Worm (Caenorhabditis elegans) whole organism, L3 larva: ENCODE measurements around the gene H29C22.1.

ENCODE experiments used
- R02D3.7 ChIP-seq: fragments of 150-350 bp; optimal IDR thresholded peaks from 2 replicates; lab custom pipeline; 2014; ENCODE audit warnings: missing biosample characterization, missing genetic modification characterization
- ZK546.5 ChIP-seq: sonication (generic microtip); optimal IDR thresholded peaks from 2 replicates; lab custom pipeline; 2017; ENCODE audit warnings: missing biosample characterization, missing genetic modification characterization
- aly-2 ChIP-seq: fragments of 150-350 bp; optimal IDR thresholded peaks from 2 replicates; lab custom pipeline; 2014; ENCODE audit warnings: missing biosample characterization, missing genetic modification characterization
- ceh-16 ChIP-seq: sonication (generic microtip); optimal IDR thresholded peaks from 2 replicates; lab custom pipeline; 2017; ENCODE audit warnings: missing biosample characterization, missing genetic modification characterization
- ceh-28 ChIP-seq: fragments of 150-350 bp; optimal IDR thresholded peaks from 2 replicates; lab custom pipeline; 2014; ENCODE audit warnings: missing biosample characterization, missing genetic modification reagents, missing genetic modification characterization
- ceh-82 ChIP-seq: fragments of 150-350 bp; optimal IDR thresholded peaks from 2 replicates; lab custom pipeline; 2014; ENCODE audit warnings: missing biosample characterization, missing genetic modification characterization
- ceh-9 ChIP-seq: sonication (generic microtip); optimal IDR thresholded peaks from 2 replicates; lab custom pipeline; 2018; ENCODE audit warnings: missing biosample characterization, missing genetic modification characterization
- daf-12 ChIP-seq: fragments of 150-350 bp; optimal IDR thresholded peaks from 2 replicates; lab custom pipeline; 2014; ENCODE audit warnings: missing biosample characterization, missing genetic modification reagents, missing genetic modification characterization
- egl-27 ChIP-seq: sonication (generic microtip); optimal IDR thresholded peaks from 4 replicates; lab custom pipeline; 2017; ENCODE audit warnings: missing biosample characterization, missing genetic modification reagents, missing genetic modification characterization
- egl-5 ChIP-seq: fragments of 150-350 bp; optimal IDR thresholded peaks from 2 replicates; lab custom pipeline; 2017; ENCODE audit warnings: missing biosample characterization, missing genetic modification reagents, missing genetic modification characterization, inconsistent platforms
- elt-1 ChIP-seq: fragments of 150-350 bp; optimal IDR thresholded peaks from 2 replicates; lab custom pipeline; 2014; ENCODE audit warnings: missing biosample characterization, missing genetic modification characterization
- elt-2 ChIP-seq: sonication (generic microtip); optimal IDR thresholded peaks from 2 replicates; lab custom pipeline; 2016; ENCODE audit warnings: missing genetic modification reagents, mild to moderate bottlenecking, missing genetic modification characterization, missing compliant biosample characterization
- elt-3 ChIP-seq, 3 experiments: fragments of 150-350 bp in 1 of 3; sonication (generic microtip) in 2 of 3; optimal IDR thresholded peaks; 2 replicates in 2 of 3; 4 replicates in 1 of 3; lab custom pipeline; 2014 to 2017; ENCODE audit warnings: missing biosample characterization in 3 of 3, missing genetic modification characterization in 3 of 3
- eor-1 ChIP-seq, 2 experiments: fragments of 150-350 bp; optimal IDR thresholded peaks; 2 replicates each; lab custom pipeline; 2014 to 2018; ENCODE audit warnings: missing biosample characterization in 2 of 2, missing genetic modification characterization in 2 of 2
- fkh-2 ChIP-seq: fragments of 150-350 bp; optimal IDR thresholded peaks from 2 replicates; lab custom pipeline; 2014; ENCODE audit warnings: missing biosample characterization, missing genetic modification reagents, missing genetic modification characterization
- fos-1 ChIP-seq: fragments of 150-350 bp; optimal IDR thresholded peaks from 2 replicates; lab custom pipeline; 2014; ENCODE audit warnings: missing biosample characterization, missing genetic modification characterization
- hmg-11 ChIP-seq: sonication (generic microtip); optimal IDR thresholded peaks from 2 replicates; lab custom pipeline; 2016; ENCODE audit warnings: missing genetic modification characterization, missing compliant biosample characterization
- jun-1 ChIP-seq: fragments of 150-350 bp; optimal IDR thresholded peaks from 2 replicates; lab custom pipeline; 2014; ENCODE audit warnings: missing biosample characterization, missing genetic modification reagents, missing genetic modification characterization
- lin-15B ChIP-seq: fragments of 150-350 bp; optimal IDR thresholded peaks from 2 replicates; lab custom pipeline; 2014; ENCODE audit warnings: missing biosample characterization, missing genetic modification characterization
- lin-39 ChIP-seq: fragments of 150-350 bp; optimal IDR thresholded peaks from 2 replicates; lab custom pipeline; 2018; ENCODE audit warnings: missing biosample characterization, missing genetic modification reagents, missing genetic modification characterization
- lsy-12 ChIP-seq: sonication (generic microtip); optimal IDR thresholded peaks from 2 replicates; lab custom pipeline; 2016; ENCODE audit warnings: mild to moderate bottlenecking, missing genetic modification characterization, missing compliant biosample characterization
- mml-1 ChIP-seq: fragments of 150-350 bp; sonication (generic microtip); optimal IDR thresholded peaks from 3 replicates; lab custom pipeline; 2014; ENCODE audit warnings: missing biosample characterization, missing genetic modification characterization
- nfya-1 ChIP-seq: sonication (generic microtip); optimal IDR thresholded peaks from 2 replicates; lab custom pipeline; 2017; ENCODE audit warnings: missing genetic modification characterization, mild to moderate bottlenecking, missing compliant biosample characterization, antibody characterized with exemption, moderate library complexity; ENCODE audit not compliant: insufficient read depth
- nhr-23 ChIP-seq: fragments of 150-350 bp; optimal IDR thresholded peaks from 2 replicates; lab custom pipeline; 2014; ENCODE audit warnings: missing biosample characterization, missing genetic modification reagents, missing genetic modification characterization
- nhr-25 ChIP-seq: sonication (generic microtip); optimal IDR thresholded peaks from 2 replicates; lab custom pipeline; 2017; ENCODE audit warnings: missing biosample characterization, missing genetic modification characterization
- nhr-43 ChIP-seq: sonication (generic microtip); optimal IDR thresholded peaks from 2 replicates; lab custom pipeline; 2016; ENCODE audit warnings: mild to moderate bottlenecking, missing genetic modification characterization, missing compliant biosample characterization; ENCODE audit not compliant: poor library complexity, severe bottlenecking
- nhr-76 ChIP-seq: fragments of 150-350 bp; sonication (generic microtip); optimal IDR thresholded peaks from 5 replicates; lab custom pipeline; 2014; ENCODE audit warnings: missing biosample characterization, missing genetic modification characterization
- nhr-77 ChIP-seq: fragments of 150-350 bp; optimal IDR thresholded peaks from 2 replicates; lab custom pipeline; 2014; ENCODE audit warnings: missing biosample characterization, missing genetic modification characterization
- pha-4 ChIP-seq: fragments of 150-350 bp; optimal IDR thresholded peaks from 2 replicates; lab custom pipeline; 2014; ENCODE audit warnings: missing biosample characterization, missing genetic modification reagents, missing genetic modification characterization
- pqm-1 ChIP-seq: fragments of 150-350 bp; optimal IDR thresholded peaks from 2 replicates; lab custom pipeline; 2017; ENCODE audit warnings: missing biosample characterization, missing genetic modification characterization, inconsistent platforms
- sea-2 ChIP-seq: fragments of 150-350 bp; sonication (generic microtip); optimal IDR thresholded peaks from 4 replicates; lab custom pipeline; 2014; ENCODE audit warnings: missing biosample characterization, missing genetic modification reagents, missing genetic modification characterization
- skn-1 ChIP-seq: fragments of 150-350 bp; optimal IDR thresholded peaks from 2 replicates; lab custom pipeline; 2014; ENCODE audit warnings: missing biosample characterization, missing genetic modification characterization
- tbx-2 ChIP-seq: sonication (generic microtip); optimal IDR thresholded peaks from 2 replicates; lab custom pipeline; 2016; ENCODE audit warnings: mild to moderate bottlenecking, missing genetic modification characterization, missing compliant biosample characterization
- unc-39 ChIP-seq: sonication (generic microtip); optimal IDR thresholded peaks from 4 replicates; lab custom pipeline; 2017; ENCODE audit warnings: missing biosample characterization, missing genetic modification characterization
- zag-1 ChIP-seq: fragments of 150-350 bp; optimal IDR thresholded peaks from 2 replicates; lab custom pipeline; 2014; ENCODE audit warnings: missing biosample characterization, missing genetic modification characterization
- ztf-11 ChIP-seq: fragments of 150-350 bp; optimal IDR thresholded peaks from 2 replicates; lab custom pipeline; 2014; ENCODE audit warnings: missing biosample characterization, missing genetic modification characterization

H29C22.1 gene

ce11 chrX:9338375-9338774, 27.2 kb upstream of the H29C22.1 start, which contains the start of gene apa-2:
Gene apa-2 (plus strand): TSS chrX:9338675.
- TF ChIP-seq R02D3.7 (tag; lab: Kevin White, UChicago) (no peak), daf-12 (no peak), zag-1 (tag; lab: Kevin White, UChicago) (no peak), aly-2 (no peak)

- TF ChIP-seq lin-15B (tag; lab: Kevin White, UChicago) (peak; percentile 59), eor-1 (tag; optimal IDR thresholded peaks at IDR 0.05; lab: Kevin White, UChicago) (no peak), ceh-82 (no peak), zag-1 (tag; lab: Kevin White, UChicago) (no peak), ceh-16 (no peak), fkh-2 (tag; lab: Kevin White, UChicago) (no peak), fos-1 (tag; lab: Kevin White, UChicago) (no peak), pha-4 (tag; lab: Kevin White, UChicago) (peak; percentile 24), ceh-28 (tag; lab: Kevin White, UChicago) (peak; percentile 13), nhr-76 (tag; lab: Kevin White, UChicago) (no peak), hmg-11 (tag; lab: Kevin White, UChicago) (peak; percentile 88), elt-1 (tag; lab: Kevin White, UChicago) (peak; percentile 33), daf-12 (no peak), tbx-2 (tag; lab: Kevin White, UChicago) (peak; percentile 56), egl-27 (tag; lab: Kevin White, UChicago) (peak; percentile 67), aly-2 (no peak), pqm-1 (tag; lab: Kevin White, UChicago) (peak; percentile 5), mml-1 (tag; lab: Kevin White, UChicago) (no peak), nhr-43 (tag; lab: Kevin White, UChicago) (no peak), nhr-77 (tag; lab: Kevin White, UChicago) (no peak), sea-2 (GFP tag; lab: Kevin White, UChicago) (peak; percentile 70), nhr-25 (tag; lab: Kevin White, UChicago) (peak; percentile 64), nhr-23 (peak; percentile 69), lsy-12 (tag; lab: Kevin White, UChicago) (peak; percentile 35), skn-1 (tag; lab: Kevin White, UChicago) (peak; percentile 38), ZK546.5 (tag; lab: Kevin White, UChicago) (no peak), nfya-1 (tag; lab: Kevin White, UChicago) (peak; percentile 82), lin-39 (tag; lab: Kevin White, UChicago) (peak; percentile 83)
- TF ChIP-seq, all 47 proteins: peak for 15
These were observed 26.7 kb upstream of the H29C22.1 start for ce11 chrX:9337832-9338231.

DNA sequence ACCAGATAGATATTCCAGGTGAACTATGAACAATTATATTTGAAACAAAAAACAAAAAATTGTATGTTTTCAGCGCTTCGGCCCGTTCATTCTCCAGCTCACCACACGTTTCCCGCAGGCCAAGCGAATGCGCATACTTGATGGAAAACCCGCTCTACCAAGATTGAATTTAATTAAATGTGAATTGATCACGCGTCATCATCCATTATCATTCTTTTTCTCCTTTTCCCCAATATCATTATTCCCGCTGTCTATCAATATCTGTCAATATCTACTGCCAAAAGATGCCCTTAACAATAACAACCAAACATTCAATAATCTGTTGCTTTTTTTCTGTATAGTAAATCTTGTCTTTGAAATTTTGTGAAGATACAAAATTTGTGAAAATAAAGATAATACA, 25.1 kb upstream of the H29C22.1 start:
- TF ChIP-seq eor-1 (tag; optimal IDR thresholded peaks at IDR 0.05; lab: Kevin White, UChicago) = no peak
- no peak for TF ChIP-seq ztf-11 (tag; lab: Kevin White, UChicago)
- TF ChIP-seq fkh-2 (tag; lab: Kevin White, UChicago) = no peak
- TF ChIP-seq nfya-1 (tag; lab: Kevin White, UChicago) = no peak
- no peak for TF ChIP-seq elt-2 (tag; lab: Kevin White, UChicago)
- TF ChIP-seq ceh-28 (tag; lab: Kevin White, UChicago) = no peak
- TF ChIP-seq tbx-2 (tag; lab: Kevin White, UChicago) = no peak
- no peak for TF ChIP-seq fos-1 (tag; lab: Kevin White, UChicago)
- TF ChIP-seq ceh-9 (tag; lab: Kevin White, UChicago) = no peak
- TF ChIP-seq jun-1 (tag; lab: Kevin White, UChicago) = no peak
- TF ChIP-seq unc-39 (tag; lab: Kevin White, UChicago) = no peak
- no peak for TF ChIP-seq ZK546.5 (tag; lab: Kevin White, UChicago)
- no peak for TF ChIP-seq elt-3 (tag; optimal IDR thresholded peaks at IDR 0.05; lab: Kevin White, UChicago)
- no peak for TF ChIP-seq nhr-76 (tag; lab: Kevin White, UChicago)

DNA sequence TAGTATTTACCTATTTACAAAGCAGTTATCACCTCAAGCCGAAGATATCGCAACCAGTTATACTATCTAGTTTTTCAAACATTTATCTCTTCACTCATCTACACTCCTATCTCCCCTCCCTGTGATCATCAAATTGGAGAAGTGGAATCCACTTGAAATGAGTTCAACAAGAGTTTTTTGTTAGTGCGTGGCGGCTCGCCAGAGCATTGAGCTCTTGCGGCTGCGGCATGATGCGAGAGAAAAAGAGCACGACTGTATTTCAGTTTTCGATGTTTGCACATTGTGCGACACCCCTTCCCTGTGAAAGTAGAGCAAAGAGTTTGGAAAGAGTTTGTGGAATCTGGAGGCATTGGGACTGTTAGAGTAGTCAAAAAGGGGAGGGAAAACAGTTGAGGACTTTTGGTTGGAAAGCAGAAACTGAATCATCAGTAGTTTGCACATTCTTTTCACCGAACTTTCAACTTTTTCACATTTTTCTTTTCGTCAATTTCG, 19.6 kb upstream of the H29C22.1 start, which contains the start of gene T20B5.2:
Gene T20B5.2 (plus strand): TSS at position 442 of the 492 bp plus-strand sequence.
- TF ChIP-seq fos-1 (tag; lab: Kevin White, UChicago) (no peak), zag-1 (tag; lab: Kevin White, UChicago) (no peak), pha-4 (tag; lab: Kevin White, UChicago) (peak; percentile 74), ceh-16 (no peak), egl-5 (tag; lab: Kevin White, UChicago) (no peak)
